Worm (Caenorhabditis elegans) whole organism, L1 larva: Measurements from ENCODE around the gene ZC376.8.

Experiments used
- C04F5.9 ChIP-seq: sonication (generic microtip); optimal IDR thresholded peaks from 2 replicates; lab custom pipeline; 2016; ENCODE audit warnings: missing genetic modification characterization, missing compliant biosample characterization
- C16A3.4 ChIP-seq: fragments of 150-350 bp; optimal IDR thresholded peaks from 2 replicates; lab custom pipeline; 2014; ENCODE audit warnings: missing biosample characterization, missing genetic modification characterization
- C34B4.2 ChIP-seq: sonication (generic microtip); optimal IDR thresholded peaks from 2 replicates; lab custom pipeline; 2017; ENCODE audit warnings: mild to moderate bottlenecking, missing genetic modification characterization, missing compliant biosample characterization
- ceh-8 ChIP-seq: fragments of 200-800 bp; sonication (Bioruptor generic); optimal IDR thresholded peaks from 2 replicates; lab custom pipeline; 2018; ENCODE audit warnings: mild to moderate bottlenecking, missing genetic modification characterization, moderate library complexity, missing compliant biosample characterization
- ceh-82 ChIP-seq, 3 experiments: fragments of 150-350 bp in 1 of 3; sonication (generic microtip) in 2 of 3; optimal IDR thresholded peaks; 2 replicates each; lab custom pipeline; 2014 to 2017; ENCODE audit warnings: missing biosample characterization in 3 of 3, missing genetic modification characterization in 3 of 3
- ceh-88 ChIP-seq: fragments of 200-800 bp; sonication (Bioruptor generic); IDR thresholded peaks from 2 replicates; pipeline ENCODE4 v1.3.6; 2022; ENCODE audit warnings: missing genetic modification characterization, missing compliant biosample characterization
- ceh-90 ChIP-seq: sonication (generic microtip); optimal IDR thresholded peaks from 2 replicates; lab custom pipeline; 2016; ENCODE audit warnings: missing genetic modification characterization, missing compliant biosample characterization
- ces-1 ChIP-seq: fragments of 150-350 bp; optimal IDR thresholded peaks from 2 replicates; lab custom pipeline; 2014; ENCODE audit warnings: missing biosample characterization, missing genetic modification reagents, missing genetic modification characterization
- dsc-1 ChIP-seq: sonication (generic microtip); optimal IDR thresholded peaks from 2 replicates; lab custom pipeline; 2016; ENCODE audit warnings: mild to moderate bottlenecking, missing genetic modification characterization, missing compliant biosample characterization
- efl-1 ChIP-seq, 4 experiments: fragments of 150-350 bp; optimal IDR thresholded peaks in 3 of 4; peaks in 1 of 4; 1 replicate in 1 of 4; 2 replicates in 3 of 4; lab custom pipeline; 2014; ENCODE audit warnings: missing biosample characterization in 2 of 4, missing genetic modification characterization in 2 of 4, missing genetic modification reagents in 2 of 4
- efl-3 ChIP-seq: fragments of 200-800 bp; sonication (Bioruptor generic); optimal IDR thresholded peaks from 2 replicates; lab custom pipeline; 2018; ENCODE audit warnings: mild to moderate bottlenecking, missing genetic modification characterization, missing compliant biosample characterization
- elt-2 ChIP-seq: sonication (generic microtip); optimal IDR thresholded peaks from 2 replicates; lab custom pipeline; 2016; ENCODE audit warnings: missing genetic modification characterization, mild to moderate bottlenecking, inconsistent platforms, missing compliant biosample characterization, missing genetic modification reagents
- fkh-4 ChIP-seq: sonication (generic microtip); optimal IDR thresholded peaks from 2 replicates; lab custom pipeline; 2016; ENCODE audit warnings: missing compliant biosample characterization, missing genetic modification characterization, borderline replicate concordance
- fos-1 ChIP-seq: fragments of 150-350 bp; optimal IDR thresholded peaks from 2 replicates; lab custom pipeline; 2014; ENCODE audit warnings: missing biosample characterization, missing genetic modification characterization
- hlh-4 ChIP-seq: sonication (generic microtip); optimal IDR thresholded peaks from 2 replicates; lab custom pipeline; 2016; ENCODE audit warnings: mild to moderate bottlenecking, missing genetic modification characterization, missing compliant biosample characterization
- irx-1 ChIP-seq: sonication (generic microtip); optimal IDR thresholded peaks from 2 replicates; lab custom pipeline; 2016; ENCODE audit warnings: missing genetic modification characterization, missing compliant biosample characterization
- jun-1 ChIP-seq: fragments of 150-350 bp; optimal IDR thresholded peaks from 2 replicates; lab custom pipeline; 2014; ENCODE audit warnings: missing biosample characterization, missing genetic modification reagents, missing genetic modification characterization
- lin-13 ChIP-seq: fragments of 150-350 bp; optimal IDR thresholded peaks from 2 replicates; lab custom pipeline; 2014; ENCODE audit warnings: missing biosample characterization, missing genetic modification reagents, missing genetic modification characterization
- lin-14 ChIP-seq: fragments of 200-800 bp; sonication (Bioruptor generic); optimal IDR thresholded peaks from 2 replicates; lab custom pipeline; 2018; ENCODE audit warnings: mild to moderate bottlenecking, missing genetic modification characterization, moderate library complexity, missing compliant biosample characterization
- lin-35 ChIP-seq, 2 experiments: fragments of 150-350 bp; optimal IDR thresholded peaks; 2 replicates each; lab custom pipeline; 2014; ENCODE audit warnings: missing biosample characterization in 2 of 2, missing genetic modification characterization in 2 of 2, missing genetic modification reagents in 2 of 2
- lin-39 ChIP-seq: fragments of 150-350 bp; optimal IDR thresholded peaks from 2 replicates; lab custom pipeline; 2014; ENCODE audit warnings: missing biosample characterization, missing genetic modification reagents, missing genetic modification characterization
- lir-3 ChIP-seq: sonication (generic microtip); optimal IDR thresholded peaks from 2 replicates; lab custom pipeline; 2016; ENCODE audit warnings: mild to moderate bottlenecking, missing genetic modification characterization, moderate library complexity, missing compliant biosample characterization; ENCODE audit not compliant: poor library complexity
- mab-9 ChIP-seq: fragments of 200-800 bp; sonication (Bioruptor generic); IDR thresholded peaks from 2 replicates; pipeline ENCODE4 v1.3.6; 2022; ENCODE audit warnings: missing genetic modification reagents, missing genetic modification characterization, missing compliant biosample characterization
- mdl-1 ChIP-seq, 2 experiments: fragments of 150-350 bp; optimal IDR thresholded peaks; 2 replicates each; lab custom pipeline; 2014 to 2017; ENCODE audit warnings: missing biosample characterization in 2 of 2, missing genetic modification characterization in 2 of 2, inconsistent platforms in 1 of 2
- nhr-237 ChIP-seq: fragments of 150-350 bp; optimal IDR thresholded peaks from 2 replicates; lab custom pipeline; 2014; ENCODE audit warnings: missing biosample characterization, missing genetic modification characterization
- nhr-47 ChIP-seq: sonication (generic microtip); optimal IDR thresholded peaks from 2 replicates; lab custom pipeline; 2016; ENCODE audit warnings: mild to moderate bottlenecking, missing genetic modification characterization, moderate library complexity, missing compliant biosample characterization
- nhr-76 ChIP-seq: sonication (generic microtip); optimal IDR thresholded peaks from 2 replicates; lab custom pipeline; 2017; ENCODE audit warnings: missing biosample characterization, missing genetic modification characterization
- nhr-77 ChIP-seq: fragments of 150-350 bp; optimal IDR thresholded peaks from 2 replicates; lab custom pipeline; 2014; ENCODE audit warnings: missing biosample characterization, missing genetic modification characterization
- nhr-85 ChIP-seq: sonication (generic microtip); peaks from one replicate; lab custom pipeline; 2016; ENCODE audit warnings: missing genetic modification characterization, inconsistent platforms, missing compliant biosample characterization
- nhr-90 ChIP-seq: sonication (generic microtip); optimal IDR thresholded peaks from 2 replicates; lab custom pipeline; 2016; ENCODE audit warnings: mild to moderate bottlenecking, missing genetic modification characterization, missing compliant biosample characterization; ENCODE audit not compliant: poor library complexity
- pag-3 ChIP-seq: sonication (generic microtip); optimal IDR thresholded peaks from 2 replicates; lab custom pipeline; 2017; ENCODE audit warnings: missing genetic modification characterization, mild to moderate bottlenecking, missing compliant biosample characterization, antibody characterized with exemption, borderline replicate concordance; ENCODE audit not compliant: insufficient read depth
- pax-3 ChIP-seq: fragments of 200-800 bp; sonication (Bioruptor generic); optimal IDR thresholded peaks from 2 replicates; lab custom pipeline; 2018; ENCODE audit warnings: mild to moderate bottlenecking, missing genetic modification characterization, moderate library complexity, missing compliant biosample characterization
- rnt-1 ChIP-seq: sonication (generic microtip); optimal IDR thresholded peaks from 2 replicates; lab custom pipeline; 2016; ENCODE audit warnings: mild to moderate bottlenecking, missing genetic modification characterization, moderate library complexity, missing compliant biosample characterization
- snu-23 ChIP-seq: sonication (generic microtip); optimal IDR thresholded peaks from 2 replicates; lab custom pipeline; 2016; ENCODE audit warnings: missing genetic modification characterization, missing compliant biosample characterization
- swsn-7 ChIP-seq: sonication (generic microtip); optimal IDR thresholded peaks from 2 replicates; lab custom pipeline; 2016; ENCODE audit warnings: missing genetic modification characterization, missing compliant biosample characterization
- tlp-1 ChIP-seq: fragments of 150-350 bp; optimal IDR thresholded peaks from 2 replicates; lab custom pipeline; 2014; ENCODE audit warnings: missing biosample characterization, missing genetic modification characterization
- unc-130 ChIP-seq: fragments of 150-350 bp; optimal IDR thresholded peaks from 2 replicates; lab custom pipeline; 2017; ENCODE audit warnings: missing biosample characterization, missing genetic modification characterization, inconsistent platforms
- unc-30 ChIP-seq: sonication (generic microtip); optimal IDR thresholded peaks from 2 replicates; lab custom pipeline; 2017; ENCODE audit warnings: missing biosample characterization, missing genetic modification characterization
- unc-62 ChIP-seq: fragments of 150-350 bp; optimal IDR thresholded peaks from 2 replicates; lab custom pipeline; 2014; ENCODE audit warnings: missing biosample characterization, missing genetic modification reagents, missing genetic modification characterization
- unc-86 ChIP-seq: sonication (generic microtip); optimal IDR thresholded peaks from 2 replicates; lab custom pipeline; 2016; ENCODE audit warnings: missing genetic modification characterization, missing compliant biosample characterization
- unc-98 ChIP-seq: fragments of 200-800 bp; sonication (Bioruptor generic); IDR thresholded peaks from 2 replicates; pipeline ENCODE4 v1.3.6; 2022; ENCODE audit warnings: missing genetic modification characterization, missing compliant biosample characterization
- vab-15 ChIP-seq: sonication (generic microtip); optimal IDR thresholded peaks from 2 replicates; lab custom pipeline; 2017; ENCODE audit warnings: missing genotype, mild to moderate bottlenecking, missing genetic modification characterization, missing compliant biosample characterization
- xbp-1 ChIP-seq: sonication (generic microtip); optimal IDR thresholded peaks from 2 replicates; lab custom pipeline; 2016; ENCODE audit warnings: missing genetic modification characterization, missing compliant biosample characterization
- zip-4 ChIP-seq: fragments of 200-800 bp; sonication (Bioruptor generic); optimal IDR thresholded peaks from 2 replicates; lab custom pipeline; 2018; ENCODE audit warnings: mild to moderate bottlenecking, missing genetic modification characterization, moderate library complexity, missing compliant biosample characterization

Gene ZC376.8

ce11 chrV:14185438-14185837 is 5.4 kb downstream of the ZC376.8 start, which contains the start of the genes trm-1 and ints-2 (continued):
- TF ChIP-seq ceh-8: peak; percentile 72
- no peak for TF ChIP-seq pag-3 (tag; lab: Kevin White, UChicago)
- peak; percentile 61 to 69 (median 65) for TF ChIP-seq ceh-82 (tag; optimal IDR thresholded peaks at IDR 0.05; lab: Kevin White, UChicago)
- TF ChIP-seq unc-130: peak; percentile 9
- TF ChIP-seq rnt-1: peak; percentile 89
- TF ChIP-seq unc-86: peak; percentile 41
- TF ChIP-seq lin-14 (GFP tag; lab: Kevin White, UChicago): peak; percentile 83
- TF ChIP-seq, all 84 proteins: peak for 44

ce11 chrV:14187104-14187503 is 7.1 kb downstream of the ZC376.8 start:
- TF ChIP-seq lin-39 (tag; lab: Kevin White, UChicago): no peak
- TF ChIP-seq C34B4.2 (tag; lab: Kevin White, UChicago): no peak
- TF ChIP-seq nhr-77: no peak
- TF ChIP-seq dsc-1 (tag; lab: Kevin White, UChicago): no peak
- TF ChIP-seq elt-2: no peak
- no peak for TF ChIP-seq nhr-85 (tag; lab: Kevin White, UChicago)
- no peak for TF ChIP-seq jun-1 (tag; lab: Kevin White, UChicago)
- no peak for TF ChIP-seq fos-1 (tag; lab: Kevin White, UChicago)
- no peak for TF ChIP-seq lir-3 (tag; lab: Kevin White, UChicago)
- no peak for TF ChIP-seq unc-62 (GFP tag; lab: Kevin White, UChicago)
- TF ChIP-seq pax-3 (tag; lab: Kevin White, UChicago): no peak
- no peak for TF ChIP-seq nhr-237
- TF ChIP-seq ces-1 (GFP tag; lab: Kevin White, UChicago): no peak
- no peak for TF ChIP-seq snu-23 (GFP tag; lab: Kevin White, UChicago)
- TF ChIP-seq ceh-88 (GFP tag; lab: Robert Waterston, UW): no peak
- TF ChIP-seq irx-1 (tag; lab: Kevin White, UChicago): no peak
- TF ChIP-seq, all 84 proteins: peak for 0

- TF ChIP-seq nhr-90 (tag; lab: Kevin White, UChicago) (no peak), efl-1 (optimal IDR thresholded peaks at IDR 0.05; lab: Kevin White, UChicago) (no peak), efl-1 (GFP tag; optimal IDR thresholded peaks at IDR 0.05 in 1 of 2; lab: Kevin White, UChicago) (peak in 1 of 2 experiments; percentile 20), efl-3 (GFP tag; lab: Kevin White, UChicago) (no peak)
Measured at ce11 chrV:14192870-14193269, 12.8 kb downstream of the ZC376.8 start.

ce11 chrV:14193451-14193850 is 13.4 kb downstream of the ZC376.8 start, which contains the start of gene atfs-1:
Gene atfs-1 (plus strand): TSS chrV:14193663.
- TF ChIP-seq unc-62 (GFP tag; lab: Kevin White, UChicago): no peak
- peak; percentile 83 for TF ChIP-seq rnt-1
- TF ChIP-seq pax-3 (tag; lab: Kevin White, UChicago): no peak
- 0 out of 2 replicates have a peak, but pooled peaks have one; percentile 19 for TF ChIP-seq mab-9 (GFP tag; lab: Robert Waterston, UW)
- TF ChIP-seq vab-15 (tag; lab: Kevin White, UChicago): no peak
- TF ChIP-seq unc-86: no peak
- no peak for TF ChIP-seq unc-30 (tag; lab: Kevin White, UChicago)
- no peak for TF ChIP-seq nhr-76 (tag; lab: Kevin White, UChicago)
- no peak for TF ChIP-seq lir-3 (tag; lab: Kevin White, UChicago)
- no peak for TF ChIP-seq fkh-4
- TF ChIP-seq C16A3.4 (tag; lab: Kevin White, UChicago): peak; percentile 12
- peak; percentile 47 for TF ChIP-seq zip-4 (GFP tag; lab: Kevin White, UChicago)
- peak; percentile 90 for TF ChIP-seq lin-14 (GFP tag; lab: Kevin White, UChicago)
- TF ChIP-seq lin-13: peak; percentile 51
- no peak for TF ChIP-seq tlp-1 (tag; lab: Kevin White, UChicago)
- TF ChIP-seq unc-98 (GFP tag; lab: Robert Waterston, UW): no peak
- TF ChIP-seq nhr-47 (tag; lab: Kevin White, UChicago): peak; percentile 72
- TF ChIP-seq ceh-8: no peak
- peak in 1 of 2 experiments; percentile 68 for TF ChIP-seq mdl-1 (tag; optimal IDR thresholded peaks at IDR 0.05; lab: Kevin White, UChicago)
- peak; percentile 63 for TF ChIP-seq nhr-77
- peak; percentile 72 for TF ChIP-seq swsn-7
- no peak for TF ChIP-seq C34B4.2 (tag; lab: Kevin White, UChicago)
- peak; percentile 66 for TF ChIP-seq elt-2
- peak; percentile 52 for TF ChIP-seq xbp-1
- no peak for TF ChIP-seq hlh-4 (tag; lab: Kevin White, UChicago)
- TF ChIP-seq C04F5.9 (tag; lab: Kevin White, UChicago): no peak
- peak; percentile 78 for TF ChIP-seq nhr-85 (tag; lab: Kevin White, UChicago)
- TF ChIP-seq nhr-90 (tag; lab: Kevin White, UChicago): peak; percentile 73
- no peak for TF ChIP-seq ceh-90
- TF ChIP-seq lin-35 (GFP tag; optimal IDR thresholded peaks at IDR 0.05; lab: Kevin White, UChicago): peak; percentile 55 to 78
